Worm (Caenorhabditis elegans) whole organism, L3 larva: ENCODE results near the gene irg-5.

Experiments
- R02D3.7 ChIP-seq: fragments of 150-350 bp; optimal IDR thresholded peaks from 2 replicates; lab custom pipeline; 2014; ENCODE audit warnings: missing biosample characterization, missing genetic modification characterization
- daf-12 ChIP-seq: fragments of 150-350 bp; optimal IDR thresholded peaks from 2 replicates; lab custom pipeline; 2014; ENCODE audit warnings: missing biosample characterization, missing genetic modification reagents, missing genetic modification characterization
- egl-27 ChIP-seq: sonication (generic microtip); optimal IDR thresholded peaks from 4 replicates; lab custom pipeline; 2017; ENCODE audit warnings: missing biosample characterization, missing genetic modification reagents, missing genetic modification characterization
- elt-1 ChIP-seq: fragments of 150-350 bp; optimal IDR thresholded peaks from 2 replicates; lab custom pipeline; 2014; ENCODE audit warnings: missing biosample characterization, missing genetic modification characterization
- elt-3 ChIP-seq, 3 experiments: fragments of 150-350 bp in 1 of 3; sonication (generic microtip) in 2 of 3; optimal IDR thresholded peaks; 2 replicates in 2 of 3; 4 replicates in 1 of 3; lab custom pipeline; 2014 to 2017; ENCODE audit warnings: missing biosample characterization in 3 of 3, missing genetic modification characterization in 3 of 3
- fkh-10 ChIP-seq: sonication (generic microtip); optimal IDR thresholded peaks from 2 replicates; lab custom pipeline; 2017; ENCODE audit warnings: missing biosample characterization, missing genetic modification reagents, missing genetic modification characterization
- nhr-11 ChIP-seq: fragments of 150-350 bp; optimal IDR thresholded peaks from 2 replicates; lab custom pipeline; 2014; ENCODE audit warnings: missing biosample characterization, missing genetic modification characterization
- nhr-12 ChIP-seq: fragments of 150-350 bp; optimal IDR thresholded peaks from 2 replicates; lab custom pipeline; 2014; ENCODE audit warnings: missing biosample characterization, missing genetic modification characterization
- nhr-76 ChIP-seq: fragments of 150-350 bp; sonication (generic microtip); optimal IDR thresholded peaks from 5 replicates; lab custom pipeline; 2014; ENCODE audit warnings: missing biosample characterization, missing genetic modification characterization
- nhr-77 ChIP-seq: fragments of 150-350 bp; optimal IDR thresholded peaks from 2 replicates; lab custom pipeline; 2014; ENCODE audit warnings: missing biosample characterization, missing genetic modification characterization
- skn-1 ChIP-seq: fragments of 150-350 bp; optimal IDR thresholded peaks from 2 replicates; lab custom pipeline; 2014; ENCODE audit warnings: missing biosample characterization, missing genetic modification characterization
- snpc-4 ChIP-seq: fragments of 150-350 bp; optimal IDR thresholded peaks from 2 replicates; lab custom pipeline; 2014; ENCODE audit warnings: missing biosample characterization, missing genetic modification characterization
- unc-62 ChIP-seq: fragments of 150-350 bp; sonication (generic microtip); optimal IDR thresholded peaks from 4 replicates; lab custom pipeline; 2014; ENCODE audit warnings: missing biosample characterization, missing genetic modification reagents, missing genetic modification characterization
- ztf-4 ChIP-seq: fragments of 150-350 bp; optimal IDR thresholded peaks from 2 replicates; lab custom pipeline; 2014; ENCODE audit warnings: missing biosample characterization, missing genetic modification characterization

ce11 chrV:13730762-13731161 lies 7.5 kb downstream of the irg-5 start, which contains the start of gene dct-17:
- TF ChIP-seq nhr-76 (tag; lab: Kevin White, UChicago) (no peak), unc-62 (GFP tag; lab: Kevin White, UChicago) (no peak), nhr-77 (no peak), daf-12 (no peak), elt-1 (tag; lab: Kevin White, UChicago) (no peak), snpc-4 (tag; lab: Kevin White, UChicago) (no peak), nhr-11 (no peak), R02D3.7 (tag; lab: Kevin White, UChicago) (no peak), nhr-12 (tag; lab: Kevin White, UChicago) (no peak), skn-1 (tag; lab: Kevin White, UChicago) (no peak), fkh-10 (no peak), ztf-4 (tag; lab: Kevin White, UChicago) (no peak), egl-27 (tag; lab: Kevin White, UChicago) (no peak), elt-3 (tag; optimal IDR thresholded peaks at IDR 0.05; lab: Kevin White, UChicago) (no peak)
